Worm (Caenorhabditis elegans): ENCODE data around the gene smg-4.

Gene smg-4

DNA sequence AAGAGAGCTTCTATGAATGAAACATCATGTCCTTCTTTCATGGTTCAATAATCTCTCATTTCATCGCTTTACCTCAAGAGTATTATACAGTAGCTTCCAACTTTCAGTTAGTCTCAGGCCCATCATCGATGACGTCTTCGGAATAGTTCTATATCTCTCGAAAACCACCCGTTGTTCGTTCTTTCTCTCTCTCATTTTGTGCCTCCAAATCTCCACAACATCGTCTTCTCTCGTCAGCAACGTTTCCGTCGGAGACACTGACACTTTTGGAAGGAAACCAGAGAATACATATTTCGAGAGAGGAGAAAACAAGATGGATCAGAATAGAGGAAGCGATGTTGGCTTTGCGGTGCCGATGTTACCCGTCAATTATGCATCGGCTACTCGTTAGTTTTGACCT is 45.7 kb downstream of the smg-4 start:
- TF ChIP-seq nhr-28 (tag; optimal IDR thresholded peaks at IDR 0.05), result no peak
- TF ChIP-seq pha-4 (tag; optimal IDR thresholded peaks at IDR 0.05), result no peak
- no peak for TF ChIP-seq nhr-237 (tag; optimal IDR thresholded peaks at IDR 0.05)
- no peak for TF ChIP-seq nhr-12 (tag; optimal IDR thresholded peaks at IDR 0.05)
- TF ChIP-seq mab-5 (tag; optimal IDR thresholded peaks at IDR 0.05), result no peak
- TF ChIP-seq drap-1 (GFP tag; optimal IDR thresholded peaks at IDR 0.05), result no peak
- TF ChIP-seq unc-62 (GFP tag; optimal IDR thresholded peaks at IDR 0.05), result peak; percentile 65
- TF ChIP-seq ham-2 (GFP tag; optimal IDR thresholded peaks at IDR 0.05), result peak; percentile 28

DNA sequence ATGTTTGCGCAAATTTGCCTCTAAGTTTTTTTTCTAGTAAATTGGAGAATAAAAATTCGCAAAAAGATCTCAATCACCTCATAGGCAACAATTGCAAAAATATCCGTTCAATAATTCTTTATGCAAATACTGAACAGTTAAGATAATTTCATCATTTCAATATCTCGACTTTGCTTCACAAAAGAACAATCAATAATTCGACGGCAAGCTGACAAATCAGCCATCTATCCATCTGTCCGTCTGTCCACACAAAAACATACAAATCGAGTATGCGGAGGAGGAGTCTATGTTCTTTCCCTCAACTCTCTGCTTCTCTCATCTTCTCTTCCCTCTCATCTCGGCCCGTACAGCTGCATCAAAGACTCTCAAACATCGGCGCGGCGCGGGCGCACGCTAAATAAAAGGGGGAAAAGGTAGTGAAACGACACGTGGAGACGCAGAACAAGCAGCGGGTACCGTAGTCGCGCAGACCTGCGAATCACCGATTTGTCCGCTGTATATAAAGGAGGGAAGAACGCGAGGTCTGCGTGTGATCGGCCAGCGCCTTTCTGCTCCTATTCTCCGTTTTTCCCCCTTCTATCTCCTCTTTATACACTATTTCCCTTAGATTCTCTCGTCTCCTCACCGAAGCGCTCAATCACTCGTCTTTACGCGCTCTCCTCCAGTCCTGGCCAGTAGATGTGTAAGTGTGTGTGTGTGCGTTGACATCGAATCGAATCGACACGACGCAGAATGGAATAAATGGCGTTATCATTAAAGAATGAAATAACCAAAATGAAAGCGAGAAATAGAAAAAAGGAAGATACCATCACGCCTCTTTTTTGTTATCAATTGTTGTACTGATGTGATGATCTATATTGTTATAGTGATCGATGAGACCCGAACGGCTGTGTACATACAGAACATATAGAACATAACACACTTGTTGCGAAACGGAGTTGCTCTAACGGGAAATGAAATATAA is 46.5 kb downstream of the smg-4 start:
- no peak for TF ChIP-seq drap-1 (GFP tag; optimal IDR thresholded peaks at IDR 0.05)
- peak; percentile 98 for TF ChIP-seq unc-120 (tag; optimal IDR thresholded peaks at IDR 0.05; ENCODE audit: poor library complexity, severe bottlenecking)
- peak; percentile 80 for TF ChIP-seq nhr-237 (tag; optimal IDR thresholded peaks at IDR 0.05)
- TF ChIP-seq elt-3 (tag; optimal IDR thresholded peaks at IDR 0.05), result no peak
- peak; percentile 37 for TF ChIP-seq lin-32 (GFP tag; optimal IDR thresholded peaks at IDR 0.05)
- peak; percentile 70 for TF ChIP-seq hlh-1 (tag; optimal IDR thresholded peaks at IDR 0.05)
- peak; percentile 77 for TF ChIP-seq ztf-11 (tag; optimal IDR thresholded peaks at IDR 0.05)
- peak; percentile 90 for TF ChIP-seq sptf-1 (tag; optimal IDR thresholded peaks at IDR 0.05)
- no peak for TF ChIP-seq snpc-4 (tag; optimal IDR thresholded peaks at IDR 0.05)
- TF ChIP-seq mls-2 (tag; optimal IDR thresholded peaks at IDR 0.05), result peak; percentile 90
- TF ChIP-seq unc-39 (tag; optimal IDR thresholded peaks at IDR 0.05), result no peak
- TF ChIP-seq tbx-8 (GFP tag; optimal IDR thresholded peaks at IDR 0.05), result peak; percentile 55
- TF ChIP-seq unc-62 (GFP tag; optimal IDR thresholded peaks at IDR 0.05), result peak; percentile 83
- TF ChIP-seq nhr-2 (tag; optimal IDR thresholded peaks at IDR 0.05), result peak; percentile 55
- peak; percentile 35 for TF ChIP-seq sem-2 (GFP tag; optimal IDR thresholded peaks at IDR 0.05)
- TF ChIP-seq lin-13 (tag; optimal IDR thresholded peaks at IDR 0.05), result peak; percentile 82
- TF ChIP-seq ces-1 (GFP tag; optimal IDR thresholded peaks at IDR 0.05), result peak; percentile 37
- TF ChIP-seq M03D4.4 (tag; optimal IDR thresholded peaks at IDR 0.05), result peak; percentile 78
- peak; percentile 48 for TF ChIP-seq ceh-39 (tag; optimal IDR thresholded peaks at IDR 0.05)
- peak; percentile 42 for TF ChIP-seq mab-5 (tag; optimal IDR thresholded peaks at IDR 0.05)
- peak; percentile 11 for TF ChIP-seq blmp-1 (tag; optimal IDR thresholded peaks at IDR 0.05)
- peak; percentile 32 for TF ChIP-seq nhr-76 (tag; optimal IDR thresholded peaks at IDR 0.05)
- peak; percentile 17 for TF ChIP-seq cnd-1 (tag; optimal IDR thresholded peaks at IDR 0.05)
- TF ChIP-seq zip-8 (tag; optimal IDR thresholded peaks at IDR 0.05), result no peak
- no peak for TF ChIP-seq elt-1 (tag; optimal IDR thresholded peaks at IDR 0.05; ENCODE audit: borderline replicate concordance, insufficient read depth)
- no peak for TF ChIP-seq bed-3 (GFP tag; optimal IDR thresholded peaks at IDR 0.05)
- no peak for TF ChIP-seq nhr-28 (tag; optimal IDR thresholded peaks at IDR 0.05)
- peak; percentile 79 for TF ChIP-seq pha-4 (tag; optimal IDR thresholded peaks at IDR 0.05)
- no peak for TF ChIP-seq ceh-83 (GFP tag; optimal IDR thresholded peaks at IDR 0.05)
- peak; percentile 38 for TF ChIP-seq mep-1 (tag; optimal IDR thresholded peaks at IDR 0.05)
- TF ChIP-seq lsy-2 (tag; optimal IDR thresholded peaks at IDR 0.05), result peak; percentile 95
- peak; percentile 54 for TF ChIP-seq flh-1 (GFP tag; optimal IDR thresholded peaks at IDR 0.05)
- TF ChIP-seq nhr-12 (tag; optimal IDR thresholded peaks at IDR 0.05), result peak; percentile 48
- TF ChIP-seq ham-2 (GFP tag; optimal IDR thresholded peaks at IDR 0.05), result peak; percentile 97
- TF ChIP-seq ceh-43 (GFP tag; optimal IDR thresholded peaks at IDR 0.05), result peak; percentile 55

DNA sequence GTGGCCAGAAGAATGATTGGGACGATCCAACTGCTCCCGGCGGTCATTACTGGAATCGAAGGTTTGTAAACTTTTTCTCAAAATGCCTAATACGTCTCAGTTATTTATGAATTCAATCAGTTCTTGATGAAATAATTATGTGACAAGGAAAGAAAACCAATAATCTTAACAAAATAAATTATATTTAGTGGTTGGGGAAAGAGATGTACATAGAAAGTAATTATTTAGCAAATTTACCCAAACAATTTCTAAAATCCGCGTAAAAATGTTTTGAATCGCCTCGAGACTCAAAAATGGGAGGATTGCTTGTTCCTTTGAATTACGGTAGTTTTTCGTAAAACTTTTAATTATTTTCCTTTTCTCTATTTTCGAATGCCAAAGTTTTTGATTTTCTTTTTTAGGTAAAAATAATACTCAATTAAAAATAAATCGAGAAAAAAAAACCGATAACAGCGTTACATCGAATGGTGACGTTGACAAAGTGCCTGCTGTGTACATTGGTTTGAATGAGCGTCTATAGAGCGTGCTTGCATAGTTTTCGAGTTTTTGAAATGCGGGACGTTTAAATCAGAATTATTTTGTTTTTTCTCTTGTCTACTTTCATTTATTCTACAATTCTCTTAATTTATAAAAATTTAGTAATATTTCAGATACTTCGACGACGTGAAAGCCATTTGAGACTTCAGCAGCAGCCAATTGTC is 47.9 kb downstream of the smg-4 start, which contains the start of the genes aagr-3 and drap-1:
aagr-3 (minus strand) TSS at position 51 of the 701 bp plus-strand sequence.
drap-1 (plus strand) TSS at position 645 of the 701 bp plus-strand sequence.
- TF ChIP-seq hlh-1 (tag; optimal IDR thresholded peaks at IDR 0.05) (peak; percentile 16), nhr-12 (tag; optimal IDR thresholded peaks at IDR 0.05) (no peak), mab-5 (tag; optimal IDR thresholded peaks at IDR 0.05) (no peak), lsy-2 (tag; optimal IDR thresholded peaks at IDR 0.05) (peak; percentile 45), unc-39 (tag; optimal IDR thresholded peaks at IDR 0.05) (no peak), tbx-8 (GFP tag; optimal IDR thresholded peaks at IDR 0.05) (no peak), unc-120 (tag; optimal IDR thresholded peaks at IDR 0.05; ENCODE audit: poor library complexity, severe bottlenecking) (no peak), drap-1 (GFP tag; optimal IDR thresholded peaks at IDR 0.05) (no peak), elt-1 (tag; optimal IDR thresholded peaks at IDR 0.05; ENCODE audit: borderline replicate concordance, insufficient read depth) (no peak), ceh-83 (GFP tag; optimal IDR thresholded peaks at IDR 0.05) (no peak), M03D4.4 (tag; optimal IDR thresholded peaks at IDR 0.05) (no peak), snpc-4 (tag; optimal IDR thresholded peaks at IDR 0.05) (no peak), ceh-39 (tag; optimal IDR thresholded peaks at IDR 0.05) (peak; percentile 91), mep-1 (tag; optimal IDR thresholded peaks at IDR 0.05) (peak; percentile 76), ces-1 (GFP tag; optimal IDR thresholded peaks at IDR 0.05) (peak; percentile 58), ztf-11 (tag; optimal IDR thresholded peaks at IDR 0.05) (no peak), flh-1 (GFP tag; optimal IDR thresholded peaks at IDR 0.05) (no peak), lin-32 (GFP tag; optimal IDR thresholded peaks at IDR 0.05) (no peak), pha-4 (tag; optimal IDR thresholded peaks at IDR 0.05) (peak; percentile 73), bed-3 (GFP tag; optimal IDR thresholded peaks at IDR 0.05) (no peak), nhr-237 (tag; optimal IDR thresholded peaks at IDR 0.05) (no peak), unc-62 (GFP tag; optimal IDR thresholded peaks at IDR 0.05) (no peak), ham-2 (GFP tag; optimal IDR thresholded peaks at IDR 0.05) (no peak), blmp-1 (tag; optimal IDR thresholded peaks at IDR 0.05) (no peak), sptf-1 (tag; optimal IDR thresholded peaks at IDR 0.05) (no peak), zip-8 (tag; optimal IDR thresholded peaks at IDR 0.05) (no peak), nhr-28 (tag; optimal IDR thresholded peaks at IDR 0.05) (no peak), ceh-43 (GFP tag; optimal IDR thresholded peaks at IDR 0.05) (no peak), mls-2 (tag; optimal IDR thresholded peaks at IDR 0.05) (no peak), cnd-1 (tag; optimal IDR thresholded peaks at IDR 0.05) (no peak), nhr-2 (tag; optimal IDR thresholded peaks at IDR 0.05) (no peak)
